Fruit fly (Drosophila melanogaster) Kc167 (cell line): ENCODE measurements around the gene Sap-r.

Experiments
- Myc ChIP-seq: fragments of >200 bp; optimal IDR thresholded peaks from 2 replicates; lab custom pipeline; 2017; ENCODE audit warnings: missing external identifiers
- h ChIP-seq: fragments of >200 bp; optimal IDR thresholded peaks from 3 replicates; lab custom pipeline; 2018; ENCODE audit warnings: missing external identifiers
- psq ChIP-seq: fragments of >200 bp; optimal IDR thresholded peaks from 2 replicates; lab custom pipeline; 2017; ENCODE audit warnings: missing external identifiers

dm6 chr3R:30880894-30881293, 8.0 kb downstream of the Sap-r start, which contains the start of gene CG12071:
- TF ChIP-seq h (lab: Kevin White, UChicago) (no peak), Myc (lab: Kevin White, UChicago) (no peak), psq (lab: Kevin White, UChicago) (no peak)
